Fruit fly (Drosophila melanogaster): Measurements from ENCODE around the gene Set2.
A peak's percentile ranks its signal among the peaks of the same experiment; 100 is the strongest.

Gene Set2

DNA sequence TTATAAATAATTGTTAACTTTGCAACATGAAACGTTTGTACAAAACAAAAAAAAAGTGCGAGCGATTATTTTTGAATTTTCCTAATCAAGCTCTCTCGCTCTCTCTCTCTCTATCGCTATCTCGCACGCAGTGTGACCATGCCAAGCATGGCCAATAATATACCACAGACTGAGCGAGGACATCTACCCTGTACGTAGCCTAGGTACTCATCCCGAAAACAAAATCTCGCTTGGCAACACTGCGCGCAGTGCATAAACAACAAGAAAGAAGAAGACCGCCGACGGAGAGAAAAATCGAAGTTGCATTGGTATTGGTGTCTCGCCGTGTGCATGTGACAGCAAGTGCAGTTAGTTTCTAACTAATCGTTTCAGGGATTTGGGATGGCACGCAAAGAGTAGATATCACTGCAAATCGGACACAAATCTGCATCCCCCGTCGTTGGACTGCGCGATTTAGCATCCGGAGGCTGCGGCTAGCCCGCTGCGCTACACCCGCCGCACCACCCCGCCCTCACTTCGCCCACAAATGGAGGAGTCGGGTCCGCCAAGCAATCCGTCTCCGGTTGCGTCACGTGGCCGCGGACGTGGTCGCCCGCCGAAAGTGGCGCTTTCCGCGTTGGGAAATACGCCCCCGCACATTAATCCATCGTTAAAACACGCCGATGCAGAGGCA is at the start of gene Set2, which contains the start of gene CG1998:
Set2 (plus strand) TSS at position 302 of the 673 bp plus-strand sequence.
CG1998 (minus strand) TSS at position 134 of the 673 bp plus-strand sequence.
- no peak for TF ChIP-seq CG8632 (GFP tag; optimal IDR thresholded peaks at IDR 0.05)
- no peak for TF ChIP-seq Met (GFP tag; optimal IDR thresholded peaks at IDR 0.05)
- TF ChIP-seq salr (GFP tag; optimal IDR thresholded peaks at IDR 0.05) = no peak
- no peak for TF ChIP-seq fd85E (GFP tag; optimal IDR thresholded peaks at IDR 0.05)
- no peak for TF ChIP-seq acj6 (GFP tag; optimal IDR thresholded peaks at IDR 0.05)
- TF ChIP-seq CG8119 (GFP tag; IDR thresholded peaks at IDR 0.05) = 0 out of 3 replicates have a peak, but pooled peaks have one; percentile 12
- TF ChIP-seq CG32006 (GFP tag; optimal IDR thresholded peaks at IDR 0.05) = no peak
- TF ChIP-seq CG34406 (GFP tag; optimal IDR thresholded peaks at IDR 0.05) = no peak
- no peak for TF ChIP-seq fd59A (GFP tag; optimal IDR thresholded peaks at IDR 0.05)
- no peak for TF ChIP-seq Hr38 (GFP tag; optimal IDR thresholded peaks at IDR 0.05)
- no peak for TF ChIP-seq Ets21C (GFP tag; optimal IDR thresholded peaks at IDR 0.05)
- TF ChIP-seq Sox102F (GFP tag; optimal IDR thresholded peaks at IDR 0.05) = no peak
- no peak for TF ChIP-seq CG4318 (GFP tag; optimal IDR thresholded peaks at IDR 0.05)
- TF ChIP-seq CG1621 (tag; optimal IDR thresholded peaks at IDR 0.05) = peak; percentile 59
- no peak for TF ChIP-seq Eip93F (GFP tag; optimal IDR thresholded peaks at IDR 0.05)
- no peak for TF ChIP-seq ss (GFP tag; optimal IDR thresholded peaks at IDR 0.05)
- peak; percentile 29 for TF ChIP-seq Eip78C (GFP tag)

DNA sequence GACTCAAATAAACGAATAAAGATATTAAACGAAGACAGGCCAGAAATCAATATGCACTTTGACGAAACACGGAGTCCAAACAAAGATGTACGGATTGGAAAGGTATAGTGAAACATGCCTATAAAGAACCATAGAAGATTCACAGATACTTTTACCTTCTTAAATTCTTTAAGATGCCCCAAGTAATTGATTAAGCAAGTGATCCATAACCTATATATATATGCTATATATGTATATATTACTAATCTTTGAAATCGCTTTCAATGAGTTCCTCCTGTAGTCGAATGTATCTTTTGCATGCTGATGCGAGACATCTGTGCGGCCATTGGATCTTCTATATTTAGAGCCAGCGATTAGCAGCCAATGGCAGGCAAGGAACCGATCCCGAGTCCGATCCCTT is 44.9 kb upstream of the Set2 start, which contains the start of gene dmrt11E:
dmrt11E (plus strand) TSS at position 43 of the 400 bp plus-strand sequence.
- TF ChIP-seq CG3032 (tag; optimal IDR thresholded peaks at IDR 0.05) = peak; percentile 55
- no peak for TF ChIP-seq Smox (GFP tag; optimal IDR thresholded peaks at IDR 0.05)
- no peak for TF ChIP-seq lz (GFP tag; optimal IDR thresholded peaks at IDR 0.05)
- no peak for TF ChIP-seq Hr4 (GFP tag; optimal IDR thresholded peaks at IDR 0.05)
- peak; percentile 31 for TF ChIP-seq achi (GFP tag; optimal IDR thresholded peaks at IDR 0.05)
- 0 out of 3 replicates have a peak, but pooled peaks have one; percentile 54 for TF ChIP-seq eg (GFP tag; IDR thresholded peaks at IDR 0.05)
- TF ChIP-seq CG6854 (GFP tag; optimal IDR thresholded peaks at IDR 0.05) = no peak
- peak; percentile 64 for TF ChIP-seq dsx (GFP tag; optimal IDR thresholded peaks at IDR 0.05; ENCODE audit: poor library complexity, severe bottlenecking)
- peak; percentile 42 for TF ChIP-seq CG6808 (GFP tag; optimal IDR thresholded peaks at IDR 0.05)
- no peak for TF ChIP-seq CG8632 (GFP tag; optimal IDR thresholded peaks at IDR 0.05)
- peak; percentile 49 for TF ChIP-seq CG10669 (GFP tag; optimal IDR thresholded peaks at IDR 0.05)
- peak; percentile 27 for TF ChIP-seq acj6 (GFP tag; optimal IDR thresholded peaks at IDR 0.05)
- TF ChIP-seq CG6163 (GFP tag; IDR thresholded peaks at IDR 0.05) = peak; percentile 61
- TF ChIP-seq fd59A (GFP tag; optimal IDR thresholded peaks at IDR 0.05) = peak; percentile 20
- TF ChIP-seq spab (GFP tag; optimal IDR thresholded peaks at IDR 0.05) = peak; percentile 36
- peak; percentile 31 for TF ChIP-seq CG3919 (GFP tag; optimal IDR thresholded peaks at IDR 0.05)
- TF ChIP-seq Gug (GFP tag; IDR thresholded peaks at IDR 0.05) = peak; percentile 41; the same call in 1 of the 2 replicates
- no peak for TF ChIP-seq esn (GFP tag; optimal IDR thresholded peaks at IDR 0.05)
- no peak for TF ChIP-seq net (GFP tag; optimal IDR thresholded peaks at IDR 0.05)
- TF ChIP-seq ss (GFP tag; optimal IDR thresholded peaks at IDR 0.05) = peak; percentile 41 to 46
- peak; percentile 66 for TF ChIP-seq CG15336 (GFP tag; IDR thresholded peaks at IDR 0.05)
- TF ChIP-seq OdsH (GFP tag; optimal IDR thresholded peaks at IDR 0.05) = peak; percentile 33
- TF ChIP-seq Eip78C (GFP tag) = peak; percentile 70
- peak; percentile 60 for TF ChIP-seq Ets96B (tag; optimal IDR thresholded peaks at IDR 0.05)
- TF ChIP-seq CG1621 (tag; optimal IDR thresholded peaks at IDR 0.05) = peak; percentile 24
- no peak for TF ChIP-seq CG7368 (GFP tag; optimal IDR thresholded peaks at IDR 0.05)
- peak; percentile 63 for TF ChIP-seq CG10631 (GFP tag; optimal IDR thresholded peaks at IDR 0.05)
- TF ChIP-seq vri (GFP tag; optimal IDR thresholded peaks at IDR 0.05) = no peak
- peak; percentile 14 for TF ChIP-seq Lpt (GFP tag; optimal IDR thresholded peaks at IDR 0.05)
- 0 out of 3 replicates have a peak, but pooled peaks have one; percentile 33 for TF ChIP-seq CG8119 (GFP tag; IDR thresholded peaks at IDR 0.05)
- TF ChIP-seq pdm3 (GFP tag; optimal IDR thresholded peaks at IDR 0.05) = peak; percentile 22
- peak; percentile 21 for TF ChIP-seq CG32006 (GFP tag; optimal IDR thresholded peaks at IDR 0.05)
- peak; percentile 21 for TF ChIP-seq CG34406 (GFP tag; optimal IDR thresholded peaks at IDR 0.05)
- TF ChIP-seq Sox102F (GFP tag; optimal IDR thresholded peaks at IDR 0.05) = no peak

All from whole organism, prepupa.